Worm (Caenorhabditis elegans): ENCODE measurements around the gene nekl-4.

The nekl-4 gene

DNA sequence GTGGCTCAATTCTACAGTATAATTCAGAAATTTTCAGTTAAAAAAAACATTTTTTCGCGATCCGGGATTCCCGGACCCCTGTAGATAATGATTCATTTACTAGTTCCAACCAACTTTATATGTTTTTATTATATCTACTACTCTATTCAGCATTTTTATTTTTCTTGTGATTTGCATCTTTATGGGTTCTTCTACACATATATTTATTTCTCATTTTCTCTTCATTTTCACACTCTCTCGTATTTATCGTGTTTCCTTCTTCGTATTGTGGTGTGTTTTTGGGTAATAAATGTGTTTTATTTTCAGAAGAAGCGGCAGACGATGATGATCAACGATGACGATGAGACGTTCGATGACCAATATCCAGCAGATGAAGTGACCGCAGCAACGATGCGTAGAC is 53.2 kb downstream of the nekl-4 start, which contains the start of gene F48E8.2:
TSS of gene F48E8.2 (plus strand) at position 301 of the 400 bp plus-strand sequence.
- no peak for TF ChIP-seq ceh-13 (GFP tag; optimal IDR thresholded peaks at IDR 0.05)
- TF ChIP-seq scrt-1 (GFP tag; IDR thresholded peaks at IDR 0.05): no peak
- no peak for TF ChIP-seq aly-1 (tag; optimal IDR thresholded peaks at IDR 0.05)
- TF ChIP-seq pes-1 (GFP tag; IDR thresholded peaks at IDR 0.05): no peak

Data from whole organism, early embryonic.